Fruit fly (Drosophila melanogaster): Measurements from ENCODE around the gene Ahcy.
A peak's percentile ranks its signal among the peaks of the same experiment; 100 is the strongest.

Gene Ahcy

DNA sequence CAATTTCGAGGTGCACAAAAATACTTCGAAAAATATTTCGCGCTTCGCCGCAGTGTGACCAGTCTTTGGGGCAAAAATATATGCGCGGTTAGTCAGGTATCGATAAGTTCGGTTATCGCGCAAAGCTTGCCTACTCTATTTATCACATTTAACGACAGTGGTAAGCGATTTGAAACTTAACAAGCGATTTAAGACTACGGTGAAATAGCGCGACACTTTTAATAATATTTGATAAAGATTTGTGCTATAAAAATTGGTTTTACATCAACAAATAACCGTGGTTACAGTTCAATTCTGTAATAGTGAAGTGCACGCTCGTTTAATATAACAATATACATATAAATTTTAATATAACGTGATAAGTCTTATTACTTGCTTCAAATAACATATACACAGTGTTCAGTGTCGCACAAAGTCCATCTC, 25.3 kb downstream of the Ahcy start, which contains the start of gene mh (continued):
- TF ChIP-seq twi (tag; optimal IDR thresholded peaks at IDR 0.05) (no peak), CG6791 (GFP tag; IDR thresholded peaks at IDR 0.05; ENCODE audit: partially characterized antibody) (peak; percentile 79), Hmr (GFP tag; optimal IDR thresholded peaks at IDR 0.05) (no peak), Hr39 (optimal IDR thresholded peaks at IDR 0.05) (no peak), H2.0 (GFP tag; IDR thresholded peaks at IDR 0.05) (no peak), CG33213 (GFP tag; optimal IDR thresholded peaks at IDR 0.05) (no peak), dm (GFP tag; optimal IDR thresholded peaks at IDR 0.05) (no peak), Six4 (GFP tag; optimal IDR thresholded peaks at IDR 0.05) (no peak), Ptx1 (GFP tag; IDR thresholded peaks at IDR 0.05) (no peak), Xbp1 (GFP tag; optimal IDR thresholded peaks at IDR 0.05) (peak; percentile 42), CG14965 (GFP tag; optimal IDR thresholded peaks at IDR 0.05; ENCODE audit: borderline replicate concordance) (no peak), CG11247 (GFP tag; IDR thresholded peaks at IDR 0.05) (no peak), slp2 (GFP tag; optimal IDR thresholded peaks at IDR 0.05) (no peak), CG2129 (GFP tag; IDR thresholded peaks at IDR 0.05; ENCODE audit: partially characterized antibody) (no peak), CG4424 (GFP tag; optimal IDR thresholded peaks at IDR 0.05) (peak; percentile 31), CG5953 (GFP tag; IDR thresholded peaks at IDR 0.05) (no peak), CG3163 (GFP tag; optimal IDR thresholded peaks at IDR 0.05) (no peak), CG16863 (GFP tag; optimal IDR thresholded peaks at IDR 0.05) (no peak), Meics (GFP tag; optimal IDR thresholded peaks at IDR 0.05) (no peak), Chrac-16 (GFP tag; optimal IDR thresholded peaks at IDR 0.05) (peak; percentile 34), tgo (GFP tag; IDR thresholded peaks at IDR 0.05) (peak; percentile 26; the same call in 1 of the 3 replicates), Vsx1 (GFP tag; optimal IDR thresholded peaks at IDR 0.05) (no peak), amos (GFP tag; IDR thresholded peaks at IDR 0.05; ENCODE audit: partially characterized antibody) (peak; percentile 75), pzg (GFP tag; optimal IDR thresholded peaks at IDR 0.05) (peak; percentile 68), D19A (tag; optimal IDR thresholded peaks at IDR 0.05) (no peak), CG17359 (tag; optimal IDR thresholded peaks at IDR 0.05) (no peak), Jarid2 (GFP tag; optimal IDR thresholded peaks at IDR 0.05) (no peak), CG30020 (tag; optimal IDR thresholded peaks at IDR 0.05) (no peak), zen2 (GFP tag; IDR thresholded peaks at IDR 0.05; ENCODE audit: partially characterized antibody) (no peak), exex (tag; optimal IDR thresholded peaks at IDR 0.05) (no peak), ewg (GFP tag; optimal IDR thresholded peaks at IDR 0.05) (peak; percentile 60), sisA (GFP tag; IDR thresholded peaks at IDR 0.05) (peak; percentile 50), CG17186 (GFP tag; optimal IDR thresholded peaks at IDR 0.05) (peak; percentile 75), B-H1 (GFP tag; IDR thresholded peaks at IDR 0.05) (no peak), CG7357 (GFP tag; IDR thresholded peaks at IDR 0.05) (no peak), CG6683 (GFP tag; optimal IDR thresholded peaks at IDR 0.05) (no peak), crc (GFP tag; optimal IDR thresholded peaks at IDR 0.05) (no peak), Max (GFP tag; optimal IDR thresholded peaks at IDR 0.05) (peak; percentile 34), hth (optimal IDR thresholded peaks at IDR 0.05) (no peak), CG11093 (GFP tag; IDR thresholded peaks at IDR 0.05) (no peak), tup (GFP tag; optimal IDR thresholded peaks at IDR 0.05) (no peak), Neu2 (GFP tag; optimal IDR thresholded peaks at IDR 0.05; ENCODE audit: borderline replicate concordance) (no peak), CG2116 (GFP tag; optimal IDR thresholded peaks at IDR 0.05) (peak; percentile 45), Ada2b (GFP tag; IDR thresholded peaks at IDR 0.05) (peak; percentile 48), CG14441 (GFP tag; IDR thresholded peaks at IDR 0.05) (peak; percentile 30; the same call in 1 of the 2 replicates), rib (GFP tag; IDR thresholded peaks at IDR 0.05) (no peak), CG8089 (GFP tag; optimal IDR thresholded peaks at IDR 0.05) (no peak), Doc3 (GFP tag; IDR thresholded peaks at IDR 0.05; ENCODE audit: partially characterized antibody) (0 out of 3 replicates have a peak, but pooled peaks have one; percentile 39), br (optimal IDR thresholded peaks at IDR 0.05) (no peak), CG12769 (tag; optimal IDR thresholded peaks at IDR 0.05) (no peak), tin (GFP tag; optimal IDR thresholded peaks at IDR 0.05) (no peak), Antp (GFP tag; optimal IDR thresholded peaks at IDR 0.05) (no peak)
